Worm (Caenorhabditis elegans) whole organism, midembryonic: ENCODE measurements around the gene C18A3.7.

ENCODE experiments used
- T22C8.4 ChIP-seq: fragments of 200-800 bp; sonication (Bioruptor generic); IDR thresholded peaks from 2 replicates; pipeline ENCODE4 v1.3.6; 2022; ENCODE audit warnings: missing genetic modification characterization, missing compliant biosample characterization
- cog-1 ChIP-seq: sonication (generic microtip); optimal IDR thresholded peaks from 2 replicates; lab custom pipeline; 2016; ENCODE audit warnings: missing genetic modification characterization, missing compliant biosample characterization
- flt-1 ChIP-seq: fragments of 200-800 bp; sonication (Bioruptor generic); IDR thresholded peaks from 2 replicates; pipeline ENCODE4 v1.3.6; 2022; ENCODE audit warnings: missing genetic modification characterization, missing compliant biosample characterization
- klf-2 ChIP-seq: fragments of 200-800 bp; sonication (Bioruptor generic); conservative IDR thresholded peaks from 2 replicates; pipeline ENCODE4 v1.3.6; 2022; ENCODE audit warnings: missing genetic modification reagents, missing genetic modification characterization, missing compliant biosample characterization
- med-1 ChIP-seq: sonication (generic microtip); optimal IDR thresholded peaks from 2 replicates; lab custom pipeline; 2017; ENCODE audit warnings: missing genetic modification characterization, mild to moderate bottlenecking, missing compliant biosample characterization, antibody characterized with exemption, missing genetic modification reagents; ENCODE audit not compliant: insufficient read depth
- ref-1 ChIP-seq: fragments of 200-800 bp; sonication (Bioruptor generic); conservative IDR thresholded peaks from 2 replicates; pipeline ENCODE4 v1.3.6; 2022; ENCODE audit warnings: missing genetic modification reagents, missing genetic modification characterization, missing compliant biosample characterization
- tab-1 ChIP-seq: fragments of 200-800 bp; sonication (Bioruptor generic); IDR thresholded peaks from 2 replicates; pipeline ENCODE4 v1.3.6; 2022; ENCODE audit warnings: missing genetic modification characterization, missing compliant biosample characterization
- ztf-23 ChIP-seq: fragments of 200-800 bp; sonication (Bioruptor generic); IDR thresholded peaks from 2 replicates; pipeline ENCODE4 v1.3.6; 2022; ENCODE audit warnings: missing genetic modification reagents, missing genetic modification characterization, missing compliant biosample characterization
- ztf-29 ChIP-seq: fragments of 200-800 bp; sonication (Bioruptor generic); IDR thresholded peaks from 2 replicates; pipeline ENCODE4 v1.3.6; 2022; ENCODE audit warnings: missing genetic modification reagents, missing genetic modification characterization, missing compliant biosample characterization

- peak; percentile 80; the same call in 1 of the 2 replicates for TF ChIP-seq flt-1 (GFP tag; lab: Robert Waterston, UW)
- TF ChIP-seq klf-2 (GFP tag; lab: Robert Waterston, UW) = no peak; the same call in 1 of the 2 replicates
- TF ChIP-seq cog-1 (tag; lab: Kevin White, UChicago) = peak; percentile 11
- TF ChIP-seq tab-1 (GFP tag; lab: Robert Waterston, UW) = peak; percentile 82
- 0 out of 2 replicates have a peak, but pooled peaks have one; percentile 39 for TF ChIP-seq ref-1 (GFP tag; lab: Robert Waterston, UW)
- no peak for TF ChIP-seq med-1 (GFP tag; lab: Kevin White, UChicago)
- peak; percentile 41; the same call in 1 of the 2 replicates for TF ChIP-seq T22C8.4 (GFP tag; lab: Robert Waterston, UW)
- TF ChIP-seq ztf-23 (GFP tag; lab: Robert Waterston, UW) = peak; percentile 80
- peak; percentile 50; the same call in 1 of the 2 replicates for TF ChIP-seq ztf-29 (GFP tag; lab: Robert Waterston, UW)
Measured at ce11 chrII:5772547-5773142, 42.4 kb upstream of the C18A3.7 start.
